Worm (Caenorhabditis elegans) whole organism, young adult: Measurements from ENCODE around the gene M01F1.9.

Experiments used
- C06A6.2 ChIP-seq: fragments of 200-800 bp; sonication (Bioruptor generic); conservative IDR thresholded peaks from 2 replicates; pipeline ENCODE4 v1.3.6; 2022; ENCODE audit warnings: missing genetic modification characterization, missing compliant biosample characterization
- C17E4.6 ChIP-seq: fragments of 200-800 bp; sonication (Bioruptor generic); IDR thresholded peaks from 2 replicates; pipeline ENCODE4 v1.3.6; 2022; ENCODE audit warnings: missing genetic modification reagents, missing genetic modification characterization, missing compliant biosample characterization
- F22D6.2 ChIP-seq: sonication (generic microtip); optimal IDR thresholded peaks from 2 replicates; lab custom pipeline; 2016; ENCODE audit warnings: mild to moderate bottlenecking, missing genetic modification characterization, missing compliant biosample characterization
- F33H1.4 ChIP-seq: fragments of 200-800 bp; sonication (Bioruptor generic); IDR thresholded peaks from 2 replicates; pipeline ENCODE4 v1.3.6; 2022; ENCODE audit warnings: missing genetic modification reagents, missing genetic modification characterization, missing compliant biosample characterization
- F37B4.10 ChIP-seq: fragments of 200-800 bp; sonication (Bioruptor generic); IDR thresholded peaks from 2 replicates; pipeline ENCODE4 v1.3.6; 2022; ENCODE audit warnings: missing genetic modification characterization, missing compliant biosample characterization
- F52B5.7 ChIP-seq: sonication (generic microtip); optimal IDR thresholded peaks from 2 replicates; lab custom pipeline; 2016; ENCODE audit warnings: mild to moderate bottlenecking, missing genetic modification characterization, missing compliant biosample characterization
- F55B11.4 ChIP-seq: sonication (generic microtip); optimal IDR thresholded peaks from 2 replicates; lab custom pipeline; 2016; ENCODE audit warnings: missing compliant biosample characterization, missing genetic modification characterization, borderline replicate concordance; ENCODE audit not compliant: insufficient read depth
- K11D2.4 ChIP-seq: fragments of 200-800 bp; sonication (Bioruptor generic); IDR thresholded peaks from 2 replicates; pipeline ENCODE4 v1.3.6; 2022; ENCODE audit warnings: missing genetic modification reagents, missing genetic modification characterization, missing compliant biosample characterization
- K12H6.12 ChIP-seq: fragments of 200-800 bp; sonication (Bioruptor generic); optimal IDR thresholded peaks from 2 replicates; lab custom pipeline; 2018; ENCODE audit warnings: mild to moderate bottlenecking, missing genetic modification characterization, missing compliant biosample characterization
- T26A5.8 ChIP-seq: sonication (generic microtip); optimal IDR thresholded peaks from 2 replicates; lab custom pipeline; 2016; ENCODE audit warnings: missing genetic modification characterization, missing compliant biosample characterization
- Y53F4B.3 ChIP-seq: fragments of 200-800 bp; sonication (Bioruptor generic); IDR thresholded peaks from 2 replicates; pipeline ENCODE4 v1.3.6; 2022; ENCODE audit warnings: missing genetic modification reagents, missing genetic modification characterization, missing compliant biosample characterization
- aptf-3 ChIP-seq: fragments of 200-800 bp; sonication (Bioruptor generic); IDR thresholded peaks from 2 replicates; pipeline ENCODE4 v1.3.6; 2022; ENCODE audit warnings: missing genetic modification characterization, missing compliant biosample characterization
- athp-1 ChIP-seq: sonication (generic microtip); optimal IDR thresholded peaks from 2 replicates; lab custom pipeline; 2017; ENCODE audit warnings: mild to moderate bottlenecking, missing genetic modification characterization, missing compliant biosample characterization
- bed-2 ChIP-seq: fragments of 200-800 bp; sonication (Bioruptor generic); IDR thresholded peaks from 2 replicates; pipeline ENCODE4 v1.3.6; 2022; ENCODE audit warnings: missing genetic modification reagents, missing genetic modification characterization, missing compliant biosample characterization
- ceh-58 ChIP-seq: fragments of 200-800 bp; sonication (Bioruptor generic); IDR thresholded peaks from 2 replicates; pipeline ENCODE4 v1.3.6; 2022; ENCODE audit warnings: missing genetic modification characterization, missing compliant biosample characterization
- chd-7 ChIP-seq: sonication (generic microtip); optimal IDR thresholded peaks from 2 replicates; lab custom pipeline; 2016; ENCODE audit warnings: mild to moderate bottlenecking, missing genetic modification characterization, moderate library complexity, missing compliant biosample characterization
- dpff-1 ChIP-seq: sonication (generic microtip); optimal IDR thresholded peaks from 2 replicates; lab custom pipeline; 2017; ENCODE audit warnings: mild to moderate bottlenecking, missing genetic modification characterization, missing compliant biosample characterization
- ets-4 ChIP-seq: fragments of 200-800 bp; sonication (Bioruptor generic); optimal IDR thresholded peaks from 2 replicates; lab custom pipeline; 2018; ENCODE audit warnings: mild to moderate bottlenecking, missing genetic modification characterization, missing compliant biosample characterization
- gei-17 ChIP-seq: fragments of 200-800 bp; sonication (Bioruptor generic); optimal IDR thresholded peaks from 2 replicates; lab custom pipeline; 2018; ENCODE audit warnings: mild to moderate bottlenecking, missing genetic modification characterization, missing compliant biosample characterization
- hmg-20 ChIP-seq: fragments of 200-800 bp; sonication (Bioruptor generic); IDR thresholded peaks from 2 replicates; pipeline ENCODE4 v1.3.6; 2022; ENCODE audit warnings: missing genetic modification reagents, missing genetic modification characterization, missing compliant biosample characterization
- hsf-1 ChIP-seq: fragments of 200-800 bp; sonication (Bioruptor generic); IDR thresholded peaks from 2 replicates; pipeline ENCODE4 v1.3.6; 2022; ENCODE audit warnings: missing genetic modification reagents, missing genetic modification characterization, missing compliant biosample characterization
- lag-1 ChIP-seq: fragments of 200-800 bp; sonication (Bioruptor generic); IDR thresholded peaks from 2 replicates; pipeline ENCODE4 v1.3.6; 2022; ENCODE audit warnings: missing genetic modification reagents, missing genetic modification characterization, missing compliant biosample characterization
- let-526 ChIP-seq: fragments of 200-800 bp; sonication (Bioruptor generic); IDR thresholded peaks from 2 replicates; pipeline ENCODE4 v1.3.6; 2022; ENCODE audit warnings: missing genetic modification reagents, missing genetic modification characterization, missing compliant biosample characterization
- lin-35 ChIP-seq, 3 experiments: fragments of 150-350 bp in 2 of 3; sonication (generic microtip) in 1 of 3; optimal IDR thresholded peaks; 2 replicates each; lab custom pipeline; 2014 to 2018; ENCODE audit warnings: missing biosample characterization in 3 of 3, missing genetic modification characterization in 3 of 3, missing genetic modification reagents in 3 of 3
- lin-54 ChIP-seq: fragments of 200-800 bp; sonication (Bioruptor generic); optimal IDR thresholded peaks from 2 replicates; lab custom pipeline; 2018; ENCODE audit warnings: mild to moderate bottlenecking, missing genetic modification characterization, missing compliant biosample characterization
- lsl-1 ChIP-seq: fragments of 200-800 bp; sonication (Bioruptor generic); optimal IDR thresholded peaks from 2 replicates; lab custom pipeline; 2018; ENCODE audit warnings: mild to moderate bottlenecking, missing genetic modification characterization, moderate library complexity, missing compliant biosample characterization
- madf-10 ChIP-seq: sonication (generic microtip); optimal IDR thresholded peaks from 2 replicates; lab custom pipeline; 2016; ENCODE audit warnings: mild to moderate bottlenecking, missing genetic modification characterization, missing compliant biosample characterization
- madf-3 ChIP-seq: fragments of 200-800 bp; sonication (Bioruptor generic); IDR thresholded peaks from 2 replicates; pipeline ENCODE4 v1.3.6; 2022; ENCODE audit warnings: missing genetic modification reagents, missing genetic modification characterization, missing compliant biosample characterization
- mcd-1 ChIP-seq: fragments of 200-800 bp; sonication (Bioruptor generic); IDR thresholded peaks from 2 replicates; pipeline ENCODE4 v1.3.6; 2022; ENCODE audit warnings: missing genetic modification reagents, missing genetic modification characterization, missing compliant biosample characterization
- mes-4 ChIP-seq: sonication (generic microtip); optimal IDR thresholded peaks from 2 replicates; lab custom pipeline; 2016; ENCODE audit warnings: missing genotype, missing genetic modification characterization, missing compliant biosample characterization
- mxl-1 ChIP-seq: sonication (generic microtip); optimal IDR thresholded peaks from 2 replicates; lab custom pipeline; 2016; ENCODE audit warnings: missing genetic modification characterization, missing compliant biosample characterization
- nfya-1 ChIP-seq: sonication (generic microtip); optimal IDR thresholded peaks from 2 replicates; lab custom pipeline; 2017; ENCODE audit warnings: antibody characterized with exemption, missing compliant biosample characterization, missing genetic modification characterization, borderline replicate concordance; ENCODE audit not compliant: insufficient read depth
- nhr-120 ChIP-seq: fragments of 200-800 bp; sonication (Bioruptor generic); IDR thresholded peaks from 2 replicates; pipeline ENCODE4 v1.3.6; 2022; ENCODE audit warnings: missing genetic modification characterization, missing compliant biosample characterization
- nhr-179 ChIP-seq: sonication (generic microtip); optimal IDR thresholded peaks from 2 replicates; lab custom pipeline; 2016; ENCODE audit warnings: mild to moderate bottlenecking, missing genetic modification characterization, missing compliant biosample characterization
- nhr-27 ChIP-seq: fragments of 200-800 bp; sonication (Bioruptor generic); optimal IDR thresholded peaks from 2 replicates; lab custom pipeline; 2018; ENCODE audit warnings: mild to moderate bottlenecking, missing genetic modification characterization, moderate library complexity, missing compliant biosample characterization
- nhr-90 ChIP-seq: sonication (generic microtip); optimal IDR thresholded peaks from 2 replicates; lab custom pipeline; 2016; ENCODE audit warnings: missing genotype, mild to moderate bottlenecking, missing genetic modification characterization, missing compliant biosample characterization
- pbrm-1 ChIP-seq: fragments of 200-800 bp; sonication (Bioruptor generic); IDR thresholded peaks from 2 replicates; pipeline ENCODE4 v1.3.6; 2022; ENCODE audit warnings: missing genetic modification reagents, missing genetic modification characterization, missing compliant biosample characterization
- pha-4 ChIP-seq: fragments of 150-350 bp; sonication (generic microtip); optimal IDR thresholded peaks from 2 replicates; lab custom pipeline; 2014; ENCODE audit warnings: missing biosample characterization, missing genetic modification reagents, missing genetic modification characterization
- rcor-1 ChIP-seq: fragments of 200-800 bp; sonication (Bioruptor generic); IDR thresholded peaks from 2 replicates; pipeline ENCODE4 v1.3.6; 2022; ENCODE audit warnings: missing genetic modification reagents, missing genetic modification characterization, missing compliant biosample characterization
- rec-8 ChIP-seq, 2 experiments: sonication (generic microtip); optimal IDR thresholded peaks; 2 replicates each; lab custom pipeline; 2016; ENCODE audit warnings: mild to moderate bottlenecking in 2 of 2, missing genetic modification characterization in 2 of 2, missing genetic modification reagents in 2 of 2, missing genotype in 2 of 2, missing biosample characterization in 1 of 2, missing compliant biosample characterization in 1 of 2, moderate library complexity in 1 of 2
- repo-1 ChIP-seq: sonication (generic microtip); optimal IDR thresholded peaks from 2 replicates; lab custom pipeline; 2017; ENCODE audit warnings: mild to moderate bottlenecking, missing genetic modification characterization, missing compliant biosample characterization
- rpc-1 ChIP-seq, 2 experiments: fragments of 150-350 bp in 1 of 2; sonication (generic microtip) in 1 of 2; optimal IDR thresholded peaks; 2 replicates each; lab custom pipeline; 2014 to 2018; ENCODE audit warnings: missing biosample characterization in 1 of 2, missing genetic modification characterization in 1 of 2, missing genetic modification reagents in 1 of 2, missing genotype in 1 of 2
- sdz-38 ChIP-seq: sonication (generic microtip); optimal IDR thresholded peaks from 2 replicates; lab custom pipeline; 2016; ENCODE audit warnings: missing genotype, missing genetic modification characterization, missing compliant biosample characterization
- tbp1 ChIP-seq: fragments of 200-800 bp; sonication (Bioruptor generic); optimal IDR thresholded peaks from 2 replicates; lab custom pipeline; 2018; ENCODE audit warnings: mild to moderate bottlenecking, missing genetic modification characterization, missing compliant biosample characterization
- unc-130 ChIP-seq: sonication (generic microtip); optimal IDR thresholded peaks from 2 replicates; lab custom pipeline; 2016; ENCODE audit warnings: missing genetic modification reagents, missing genetic modification characterization, missing compliant biosample characterization
- unc-62 ChIP-seq: fragments of 150-350 bp; optimal IDR thresholded peaks from 2 replicates; lab custom pipeline; 2014; ENCODE audit warnings: missing biosample characterization, missing genetic modification reagents, missing genetic modification characterization
- xnd-1 ChIP-seq: sonication (generic microtip); optimal IDR thresholded peaks from 2 replicates; lab custom pipeline; 2016; ENCODE audit warnings: missing genotype, missing genetic modification reagents, missing genetic modification characterization, missing compliant biosample characterization
- zfh-2 ChIP-seq: fragments of 200-800 bp; sonication (Bioruptor generic); conservative IDR thresholded peaks from 2 replicates; pipeline ENCODE4 v1.3.6; 2022; ENCODE audit warnings: missing genetic modification reagents, missing genetic modification characterization, missing compliant biosample characterization
- ztf-26 ChIP-seq: sonication (generic microtip); optimal IDR thresholded peaks from 2 replicates; lab custom pipeline; 2017; ENCODE audit warnings: missing genetic modification characterization, missing compliant biosample characterization

The M01F1.9 gene

DNA sequence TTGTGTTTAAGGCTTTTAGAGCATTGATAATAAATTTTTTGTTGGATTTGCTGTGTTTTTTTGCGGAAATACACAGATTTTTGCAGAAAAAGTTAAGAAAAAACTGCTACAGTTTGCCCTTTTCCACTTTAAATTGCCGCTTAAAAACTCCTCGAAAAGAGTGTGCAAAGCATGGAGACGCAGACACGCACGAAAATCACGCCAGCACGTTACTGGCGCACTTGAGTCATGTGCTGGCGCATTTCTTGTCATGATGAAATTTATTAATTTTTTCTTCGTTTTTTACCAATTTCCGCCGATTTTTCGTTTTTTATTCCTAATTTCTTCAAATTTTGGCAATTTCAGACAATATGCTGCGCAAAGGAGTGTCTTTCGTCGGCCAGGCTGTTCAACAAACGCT is 38.8 kb downstream of the M01F1.9 start, which contains the start of gene C34C12.8 (continued):
- peak; percentile 63 for TF ChIP-seq K12H6.12 (tag; lab: Kevin White, UChicago)
- TF ChIP-seq mxl-1 (tag; lab: Kevin White, UChicago), result no peak
- peak; percentile 89 for TF ChIP-seq F33H1.4 (GFP tag; lab: Robert Waterston, UW)
- no peak for TF ChIP-seq pha-4 (tag; lab: Kevin White, UChicago)
- TF ChIP-seq rcor-1 (GFP tag; lab: Robert Waterston, UW), result peak; percentile 96
- TF ChIP-seq hsf-1 (GFP tag; lab: Robert Waterston, UW), result peak; percentile 85
- TF ChIP-seq aptf-3 (GFP tag; lab: Robert Waterston, UW), result no peak
- peak; percentile 93 for TF ChIP-seq athp-1
- TF ChIP-seq hmg-20 (GFP tag; lab: Robert Waterston, UW), result peak; percentile 90
- TF ChIP-seq nhr-120 (GFP tag; lab: Robert Waterston, UW), result no peak
- peak; percentile 99 for TF ChIP-seq mcd-1 (GFP tag; lab: Robert Waterston, UW)
- peak; percentile 44 for TF ChIP-seq mes-4
- TF ChIP-seq nhr-27 (tag; lab: Kevin White, UChicago), result peak; percentile 37
- peak; percentile 50; the same call in 1 of the 2 replicates for TF ChIP-seq zfh-2 (GFP tag; lab: Robert Waterston, UW)
- peak; percentile 75 for TF ChIP-seq let-526
- TF ChIP-seq lag-1 (GFP tag; lab: Robert Waterston, UW), result no peak
- TF ChIP-seq K11D2.4, result peak; percentile 96
- TF ChIP-seq F52B5.7 (tag; lab: Kevin White, UChicago), result peak; percentile 23
- TF ChIP-seq gei-17, result peak; percentile 78
- TF ChIP-seq nhr-179, result no peak
- peak; percentile 90 for TF ChIP-seq ztf-26 (tag; lab: Kevin White, UChicago)
- 0 out of 2 replicates have a peak, but pooled peaks have one; percentile 86 for TF ChIP-seq F37B4.10 (GFP tag; lab: Robert Waterston, UW)
- TF ChIP-seq madf-3 (GFP tag; lab: Robert Waterston, UW), result peak; percentile 96
- TF ChIP-seq pbrm-1 (GFP tag; lab: Robert Waterston, UW), result peak; percentile 96
- TF ChIP-seq rec-8 (tag; optimal IDR thresholded peaks at IDR 0.05; lab: Kevin White, UChicago), result peak in 1 of 2 experiments; percentile 50
- TF ChIP-seq ets-4 (GFP tag; lab: Kevin White, UChicago), result peak; percentile 3
- TF ChIP-seq rpc-1 (optimal IDR thresholded peaks at IDR 0.05; lab: Kevin White, UChicago), result no peak
- TF ChIP-seq rpc-1 (tag; optimal IDR thresholded peaks at IDR 0.05; lab: Kevin White, UChicago), result no peak
- TF ChIP-seq unc-130, result peak; percentile 65
- no peak for TF ChIP-seq nfya-1
- TF ChIP-seq bed-2 (GFP tag; lab: Robert Waterston, UW), result no peak
- TF ChIP-seq lsl-1 (GFP tag; lab: Kevin White, UChicago), result peak; percentile 89
- TF ChIP-seq lin-54 (GFP tag; lab: Kevin White, UChicago), result peak; percentile 99
- TF ChIP-seq Y53F4B.3 (GFP tag; lab: Robert Waterston, UW), result 0 out of 2 replicates have a peak, but pooled peaks have one; percentile 11
- TF ChIP-seq chd-7 (tag; lab: Kevin White, UChicago), result peak; percentile 33
- no peak for TF ChIP-seq sdz-38
- TF ChIP-seq C06A6.2 (GFP tag; lab: Robert Waterston, UW), result peak; percentile 84
- TF ChIP-seq tbp1 (GFP tag; lab: Kevin White, UChicago), result peak; percentile 74
- TF ChIP-seq F22D6.2, result peak; percentile 82
- no peak for TF ChIP-seq F55B11.4
- peak; percentile 70 for TF ChIP-seq madf-10 (tag; lab: Kevin White, UChicago)
- no peak for TF ChIP-seq dpff-1 (tag; lab: Kevin White, UChicago)
- no peak for TF ChIP-seq ceh-58 (GFP tag; lab: Robert Waterston, UW)
- peak; percentile 94 for TF ChIP-seq repo-1 (tag; lab: Kevin White, UChicago)
- TF ChIP-seq T26A5.8 (tag; lab: Kevin White, UChicago), result no peak
- no peak for TF ChIP-seq nhr-90 (tag; lab: Kevin White, UChicago)
- peak; percentile 84 for TF ChIP-seq xnd-1 (tag; lab: Kevin White, UChicago)
- peak; percentile 89 for TF ChIP-seq C17E4.6
- peak in 2 of 3 experiments; percentile 91 to 95 for TF ChIP-seq lin-35 (GFP tag; optimal IDR thresholded peaks at IDR 0.05; lab: Kevin White, UChicago)
- TF ChIP-seq unc-62 (GFP tag; lab: Kevin White, UChicago), result peak; percentile 30
